ENCODE assay signal across 3 worm cellular contexts in genomic region chrIII:9324724-9325123, ce11.
TF ChIP-seq lines count a peak whose summit lies in the region.

Gene C40H1.7 (plus strand): TSS chrIII:9325024.

TF ChIP-seq in whole organism, L3 larva, 47 proteins besides CTCF, POLR2A, EP300 and RAD21:
- TF ChIP-seq R02D3.7 (tag; optimal IDR thresholded peaks at IDR 0.05; lab: Kevin White, UChicago) (no peak), elt-2 (tag; optimal IDR thresholded peaks at IDR 0.05; lab: Kevin White, UChicago) (peak; percentile 34)

TF ChIP-seq in whole organism, L4 larva, 104 proteins besides CTCF, POLR2A, EP300 and RAD21:
- TF ChIP-seq daf-16 (GFP tag; optimal IDR thresholded peaks at IDR 0.05; lab: Kevin White, UChicago) (no peak), daf-16 (tag; optimal IDR thresholded peaks at IDR 0.05; lab: Kevin White, UChicago) (peak; percentile 4), ctbp-1 (GFP tag; IDR thresholded peaks at IDR 0.05; lab: Robert Waterston, UW) (no peak), unc-39 (tag; optimal IDR thresholded peaks at IDR 0.05; lab: Kevin White, UChicago) (no peak), dmd-6 (GFP tag; IDR thresholded peaks at IDR 0.05; lab: Robert Waterston, UW) (peak; percentile 39; the same call in 1 of the 2 replicates), nhr-76 (tag; optimal IDR thresholded peaks at IDR 0.05; lab: Kevin White, UChicago) (no peak)

TF ChIP-seq in whole organism, young adult, 124 proteins besides CTCF, POLR2A, EP300 and RAD21:
- TF ChIP-seq F22D6.2 (tag; optimal IDR thresholded peaks at IDR 0.05; lab: Kevin White, UChicago) (no peak), lag-1 (GFP tag; IDR thresholded peaks at IDR 0.05; lab: Robert Waterston, UW) (no peak), rpc-1 (optimal IDR thresholded peaks at IDR 0.05; lab: Kevin White, UChicago) (no peak), rpc-1 (tag; optimal IDR thresholded peaks at IDR 0.05; lab: Kevin White, UChicago) (no peak), nhr-80 (tag; optimal IDR thresholded peaks at IDR 0.05; lab: Kevin White, UChicago) (peak; percentile 38), ceh-27 (GFP tag; optimal IDR thresholded peaks at IDR 0.05; lab: Kevin White, UChicago) (no peak), Y79H2A.3 (GFP tag; conservative IDR thresholded peaks at IDR 0.05; lab: Robert Waterston, UW) (no peak)
TF ChIP-seq in whole organism, young adult: peak in this region for 1.
